Fruit fly (Drosophila melanogaster) whole organism, embryonic: Measurements from ENCODE around the gene Polr2I.

Source experiments
- Bdp1 ChIP-seq: fragments of 200-800 bp; sonication (Bioruptor generic); optimal IDR thresholded peaks from 3 replicates; lab custom pipeline; 2016; ENCODE audit warnings: missing biosample characterization, missing genetic modification characterization
- CG10366 ChIP-seq: fragments of 200-800 bp; sonication (Bioruptor generic); IDR thresholded peaks from 2 replicates; pipeline ENCODE4 v1.3.6; 2022; ENCODE audit warnings: missing biosample characterization, missing genetic modification characterization
- CG10565 ChIP-seq: fragments of 200-800 bp; sonication (Bioruptor generic); optimal IDR thresholded peaks from 3 replicates; lab custom pipeline; 2016; ENCODE audit warnings: missing biosample characterization, mild to moderate bottlenecking, missing genetic modification characterization
- CG11560 ChIP-seq: fragments of 200-800 bp; sonication (Bioruptor generic); IDR thresholded peaks from 3 replicates; pipeline ENCODE4 v1.3.6; 2022; ENCODE audit warnings: missing biosample characterization, missing genetic modification characterization
- CG11696 ChIP-seq: fragments of 200-800 bp; sonication (Bioruptor generic); IDR thresholded peaks from 2 replicates; pipeline ENCODE4 v1.3.6; 2022; ENCODE audit warnings: missing biosample characterization, missing genetic modification characterization
- CG12299 ChIP-seq: fragments of 200-800 bp; sonication (Bioruptor generic); optimal IDR thresholded peaks from 2 replicates; lab custom pipeline; 2018; ENCODE audit warnings: missing biosample characterization, mild to moderate bottlenecking, missing genetic modification characterization
- CG13624 ChIP-seq: fragments of 200-800 bp; sonication (Bioruptor generic); optimal IDR thresholded peaks from 2 replicates; lab custom pipeline; 2016; ENCODE audit warnings: missing biosample characterization, missing genetic modification characterization
- CG13894 ChIP-seq: fragments of 200-800 bp; sonication (Bioruptor generic); optimal IDR thresholded peaks from 3 replicates; lab custom pipeline; 2018; ENCODE audit warnings: missing biosample characterization, mild to moderate bottlenecking, missing genetic modification characterization, moderate library complexity
- CG14441 ChIP-seq: fragments of 200-800 bp; sonication (Bioruptor generic); IDR thresholded peaks from 2 replicates; pipeline ENCODE4 v1.3.6; 2022; ENCODE audit warnings: missing biosample characterization, missing genetic modification characterization
- CG14860 ChIP-seq: fragments of 200-800 bp; sonication (Bioruptor generic); IDR thresholded peaks from 3 replicates; pipeline ENCODE4 v1.3.6; 2022; ENCODE audit warnings: missing biosample characterization, missing genetic modification characterization; ENCODE audit not compliant: partially characterized antibody
- CG16863 ChIP-seq: fragments of 200-800 bp; sonication (Bioruptor generic); optimal IDR thresholded peaks from 3 replicates; lab custom pipeline; 2016; ENCODE audit warnings: missing biosample characterization, missing genetic modification characterization
- CG17612 ChIP-seq: fragments of 200-800 bp; sonication (Bioruptor generic); IDR thresholded peaks from 2 replicates; pipeline ENCODE4 v1.3.6; 2022; ENCODE audit warnings: missing biosample characterization, missing genetic modification characterization
- CG1832 ChIP-seq: fragments of 200-800 bp; sonication (Bioruptor generic); optimal IDR thresholded peaks from 2 replicates; lab custom pipeline; 2017; ENCODE audit warnings: missing biosample characterization, mild to moderate bottlenecking, missing genetic modification characterization, inconsistent platforms
- CG18476 ChIP-seq: fragments of 200-800 bp; sonication (Bioruptor generic); optimal IDR thresholded peaks from 2 replicates; lab custom pipeline; 2016; ENCODE audit warnings: missing biosample characterization, mild to moderate bottlenecking, missing genetic modification characterization
- CG3065 ChIP-seq: fragments of 200-800 bp; sonication (Bioruptor generic); optimal IDR thresholded peaks from 2 replicates; lab custom pipeline; 2016; ENCODE audit warnings: missing biosample characterization, missing genetic modification characterization
- CG3163 ChIP-seq: fragments of 200-800 bp; sonication (Bioruptor generic); optimal IDR thresholded peaks from 3 replicates; lab custom pipeline; 2016; ENCODE audit warnings: missing biosample characterization, missing genetic modification characterization
- CG33213 ChIP-seq: fragments of 200-800 bp; sonication (Bioruptor generic); optimal IDR thresholded peaks from 3 replicates; lab custom pipeline; 2016; ENCODE audit warnings: missing biosample characterization, missing genetic modification characterization
- CG3407 ChIP-seq: fragments of 200-800 bp; sonication (Bioruptor generic); optimal IDR thresholded peaks from 2 replicates; lab custom pipeline; 2018; ENCODE audit warnings: missing biosample characterization, mild to moderate bottlenecking, missing genetic modification characterization
- CG4854 ChIP-seq: fragments of 200-800 bp; sonication (Bioruptor generic); optimal IDR thresholded peaks from 2 replicates; lab custom pipeline; 2016; ENCODE audit warnings: missing biosample characterization, missing genetic modification characterization, inconsistent platforms
- CG6765 ChIP-seq: fragments of 200-800 bp; sonication (Bioruptor generic); optimal IDR thresholded peaks from 3 replicates; lab custom pipeline; 2017; ENCODE audit warnings: missing biosample characterization, mild to moderate bottlenecking, missing genetic modification characterization
- CG7987 ChIP-seq: fragments of 200-800 bp; sonication (Bioruptor generic); optimal IDR thresholded peaks from 2 replicates; lab custom pipeline; 2018; ENCODE audit warnings: missing biosample characterization, mild to moderate bottlenecking, missing genetic modification characterization, moderate library complexity
- Dip2 ChIP-seq: fragments of 200-800 bp; sonication (Bioruptor generic); IDR thresholded peaks from 2 replicates; pipeline ENCODE4 v1.3.6; 2022; ENCODE audit warnings: missing biosample characterization, missing genetic modification characterization
- Ets65A ChIP-seq: fragments of 200-800 bp; sonication (Bioruptor generic); peaks from one replicate; lab custom pipeline; 2016; ENCODE audit warnings: missing biosample characterization, missing genetic modification characterization
- H2.0 ChIP-seq: fragments of 200-800 bp; sonication (Bioruptor generic); IDR thresholded peaks from 2 replicates; pipeline ENCODE4 v1.3.6; 2022; ENCODE audit warnings: missing biosample characterization, missing genetic modification characterization
- HLH54F ChIP-seq: fragments of 200-800 bp; sonication (Bioruptor generic); optimal IDR thresholded peaks from 3 replicates; lab custom pipeline; 2016; ENCODE audit warnings: missing biosample characterization, missing genetic modification characterization
- HLHmδ ChIP-seq: fragments of 200-800 bp; sonication (Bioruptor generic); optimal IDR thresholded peaks from 2 replicates; lab custom pipeline; 2018; ENCODE audit warnings: missing biosample characterization, mild to moderate bottlenecking, missing genetic modification characterization, moderate library complexity
- Kr ChIP-seq: fragments of 200-800 bp; sonication (Bioruptor generic); optimal IDR thresholded peaks from 2 replicates; lab custom pipeline; 2017; ENCODE audit warnings: missing biosample characterization, mild to moderate bottlenecking, missing genetic modification characterization
- Poxn ChIP-seq: fragments of 200-800 bp; sonication (Bioruptor generic); IDR thresholded peaks from 2 replicates; pipeline ENCODE4 v1.3.6; 2022; ENCODE audit warnings: missing biosample characterization, missing genetic modification characterization
- Tbp ChIP-seq: fragments of >200 bp; optimal IDR thresholded peaks from 2 replicates; lab custom pipeline; 2018; ENCODE audit warnings: missing biosample characterization, missing genetic modification characterization
- bigmax ChIP-seq: fragments of 200-800 bp; sonication (Bioruptor generic); optimal IDR thresholded peaks from 2 replicates; lab custom pipeline; 2018; ENCODE audit warnings: missing biosample characterization, mild to moderate bottlenecking, missing genetic modification characterization
- btn ChIP-seq: fragments of 200-800 bp; sonication (Bioruptor generic); optimal IDR thresholded peaks from 2 replicates; lab custom pipeline; 2016; ENCODE audit warnings: missing biosample characterization, missing genetic modification characterization
- ci ChIP-seq: fragments of 200-800 bp; sonication (Bioruptor generic); IDR thresholded peaks from 3 replicates; pipeline ENCODE4 v1.3.6; 2022; ENCODE audit warnings: missing biosample characterization, missing genetic modification characterization
- cwo ChIP-seq: fragments of 200-800 bp; sonication (Bioruptor generic); optimal IDR thresholded peaks from 3 replicates; lab custom pipeline; 2017; ENCODE audit warnings: missing biosample characterization, missing genetic modification characterization, mild to moderate bottlenecking, moderate library complexity, missing genetic modification reagents
- danr ChIP-seq: fragments of 200-800 bp; sonication (Bioruptor generic); IDR thresholded peaks from 2 replicates; pipeline ENCODE4 v1.3.6; 2022; ENCODE audit warnings: missing biosample characterization, missing genetic modification characterization
- eve ChIP-seq, 2 experiments: fragments of >200 bp; optimal IDR thresholded peaks; 2 replicates each; lab custom pipeline; 2017; ENCODE audit warnings: missing biosample characterization in 2 of 2, missing genetic modification characterization in 2 of 2
- eyg ChIP-seq: fragments of 200-800 bp; sonication (Bioruptor generic); optimal IDR thresholded peaks from 3 replicates; lab custom pipeline; 2016; ENCODE audit warnings: missing biosample characterization, missing genetic modification characterization
- fd102C ChIP-seq: fragments of 200-800 bp; sonication (Bioruptor generic); optimal IDR thresholded peaks from 2 replicates; lab custom pipeline; 2018; ENCODE audit warnings: missing biosample characterization, mild to moderate bottlenecking, missing genetic modification characterization, moderate library complexity
- fd3F ChIP-seq: fragments of 200-800 bp; sonication (Bioruptor generic); optimal IDR thresholded peaks from 2 replicates; lab custom pipeline; 2018; ENCODE audit warnings: missing biosample characterization, mild to moderate bottlenecking, missing genetic modification characterization, moderate library complexity
- fd96Cb ChIP-seq: fragments of 200-800 bp; sonication (Bioruptor generic); optimal IDR thresholded peaks from 2 replicates; lab custom pipeline; 2018; ENCODE audit warnings: missing biosample characterization, mild to moderate bottlenecking, missing genetic modification characterization, moderate library complexity
- grn ChIP-seq: fragments of 200-800 bp; sonication (Bioruptor generic); optimal IDR thresholded peaks from 3 replicates; lab custom pipeline; 2017; ENCODE audit warnings: missing biosample characterization, missing genetic modification characterization
- ken ChIP-seq: fragments of 200-800 bp; sonication (Bioruptor generic); IDR thresholded peaks from 3 replicates; pipeline ENCODE4 v1.3.6; 2022; ENCODE audit warnings: missing biosample characterization, missing genetic modification characterization
- nerfin-2 ChIP-seq: fragments of 200-800 bp; sonication (Bioruptor generic); IDR thresholded peaks from 2 replicates; pipeline ENCODE4 v1.3.6; 2022; ENCODE audit warnings: missing biosample characterization, missing genetic modification characterization; ENCODE audit not compliant: partially characterized antibody
- otp ChIP-seq: fragments of 200-800 bp; sonication (Bioruptor generic); IDR thresholded peaks from 3 replicates; pipeline ENCODE4, ENCODE4 v1.3.6; 2022; ENCODE audit warnings: missing biosample characterization, missing genetic modification characterization
- p53 ChIP-seq: fragments of 200-800 bp; sonication (Bioruptor generic); optimal IDR thresholded peaks from 2 replicates; lab custom pipeline; 2016; ENCODE audit warnings: missing biosample characterization, missing genetic modification characterization
- peb ChIP-seq: fragments of 200-800 bp; sonication (Bioruptor generic); IDR thresholded peaks from 2 replicates; pipeline ENCODE4 v1.3.6; 2022; ENCODE audit warnings: missing biosample characterization, missing genetic modification characterization
- pzg ChIP-seq: fragments of 200-800 bp; sonication (Bioruptor generic); optimal IDR thresholded peaks from 3 replicates; lab custom pipeline; 2018; ENCODE audit warnings: missing biosample characterization, mild to moderate bottlenecking, missing genetic modification characterization, moderate library complexity
- run ChIP-seq: fragments of 200-800 bp; sonication (Bioruptor generic); optimal IDR thresholded peaks from 3 replicates; lab custom pipeline; 2018; ENCODE audit warnings: missing biosample characterization, mild to moderate bottlenecking, missing genetic modification characterization
- sim ChIP-seq: fragments of 200-800 bp; sonication (Bioruptor generic); IDR thresholded peaks from 2 replicates; pipeline ENCODE4 v1.3.6; 2022; ENCODE audit warnings: missing biosample characterization, missing genetic modification characterization
- sug ChIP-seq: fragments of 200-800 bp; optimal IDR thresholded peaks from 2 replicates; lab custom pipeline; 2019; ENCODE audit warnings: missing biosample characterization, mild to moderate bottlenecking, missing genetic modification characterization, moderate library complexity
- z ChIP-seq: fragments of 200-800 bp; sonication (Bioruptor generic); IDR thresholded peaks from 3 replicates; pipeline ENCODE4 v1.3.6; 2022; ENCODE audit warnings: missing biosample characterization, missing genetic modification characterization
- zen2 ChIP-seq: fragments of 200-800 bp; sonication (Bioruptor generic); IDR thresholded peaks from 3 replicates; pipeline ENCODE4 v1.3.6; 2022; ENCODE audit warnings: missing biosample characterization, missing genetic modification characterization; ENCODE audit not compliant: partially characterized antibody

Gene Polr2I

dm6 chr3R:14327472-14328104 is 18.7 kb downstream of the Polr2I start, which contains the start of gene spn-B (continued):
- TF ChIP-seq p53 (GFP tag; lab: Kevin White, UChicago), result no peak
- TF ChIP-seq ken (GFP tag; lab: Robert Waterston, UW), result 0 out of 3 replicates have a peak, but pooled peaks have one; percentile 3
- peak; percentile 55 for TF ChIP-seq Ets65A (GFP tag; lab: Kevin White, UChicago)
- peak; percentile 60 for TF ChIP-seq CG10366 (GFP tag; lab: Robert Waterston, UW)
- TF ChIP-seq CG14860, result no peak
- TF ChIP-seq CG3163 (GFP tag; lab: Kevin White, UChicago), result no peak
- TF ChIP-seq pzg (GFP tag; lab: Kevin White, UChicago), result no peak
- no peak for TF ChIP-seq z (GFP tag; lab: Robert Waterston, UW)
- TF ChIP-seq sim (GFP tag; lab: Robert Waterston, UW), result peak; percentile 66; the same call in 1 of the 2 replicates
- peak; percentile 2 for TF ChIP-seq eyg (GFP tag; lab: Kevin White, UChicago)
- peak; percentile 67 for TF ChIP-seq run
- TF ChIP-seq CG12299 (tag; lab: Kevin White, UChicago), result no peak
- TF ChIP-seq Bdp1 (GFP tag; lab: Kevin White, UChicago), result peak; percentile 40
- TF ChIP-seq H2.0 (GFP tag; lab: Robert Waterston, UW), result peak; percentile 66
- TF ChIP-seq CG17612, result peak; percentile 13; the same call in 1 of the 2 replicates
- no peak for TF ChIP-seq eve (GFP tag; optimal IDR thresholded peaks at IDR 0.05; lab: Kevin White, UChicago)
- no peak for TF ChIP-seq CG1832 (GFP tag; lab: Kevin White, UChicago)
- no peak for TF ChIP-seq CG10565
- TF ChIP-seq CG16863 (GFP tag; lab: Kevin White, UChicago), result peak; percentile 45
- TF ChIP-seq CG18476 (GFP tag; lab: Kevin White, UChicago), result peak; percentile 75
- TF ChIP-seq fd96Cb (tag; lab: Kevin White, UChicago), result peak; percentile 70
- TF ChIP-seq Tbp (GFP tag; lab: Kevin White, UChicago), result no peak
- TF ChIP-seq Poxn (GFP tag; lab: Robert Waterston, UW), result no peak
- TF ChIP-seq Kr (GFP tag; lab: Kevin White, UChicago), result no peak
- 0 out of 2 replicates have a peak, but pooled peaks have one; percentile 29 for TF ChIP-seq peb (GFP tag; lab: Robert Waterston, UW)
- peak; percentile 20 for TF ChIP-seq btn (GFP tag; lab: Kevin White, UChicago)
- no peak for TF ChIP-seq bigmax (GFP tag; lab: Kevin White, UChicago)
- TF ChIP-seq Dip2, result no peak
- peak; percentile 69 for TF ChIP-seq CG3407 (GFP tag; lab: Kevin White, UChicago)
- TF ChIP-seq CG11560 (tag; lab: Robert Waterston, UW), result no peak
- peak; percentile 67 for TF ChIP-seq CG14441 (GFP tag; lab: Robert Waterston, UW)
- TF ChIP-seq nerfin-2, result no peak
- no peak for TF ChIP-seq CG3065
- TF ChIP-seq HLHmδ (GFP tag; lab: Kevin White, UChicago), result no peak
- peak; percentile 65; the same call in 1 of the 3 replicates for TF ChIP-seq otp (GFP tag; lab: Robert Waterston, UW)
- no peak for TF ChIP-seq fd102C (GFP tag; lab: Kevin White, UChicago)
- TF ChIP-seq CG6765 (GFP tag; lab: Kevin White, UChicago), result peak; percentile 55
- peak; percentile 39 for TF ChIP-seq grn (GFP tag; lab: Kevin White, UChicago)
- no peak for TF ChIP-seq zen2 (GFP tag; lab: Robert Waterston, UW)
- peak; percentile 59 for TF ChIP-seq CG33213 (GFP tag; lab: Kevin White, UChicago)
- no peak for TF ChIP-seq CG11696 (GFP tag; lab: Robert Waterston, UW)
- TF ChIP-seq danr, result no peak
- peak; percentile 62 for TF ChIP-seq fd3F (GFP tag; lab: Kevin White, UChicago)
- TF ChIP-seq CG4854 (GFP tag; lab: Kevin White, UChicago), result peak; percentile 55
- no peak for TF ChIP-seq CG7987
- TF ChIP-seq HLH54F (GFP tag; lab: Kevin White, UChicago), result peak; percentile 47
- TF ChIP-seq CG13894, result peak; percentile 56
- TF ChIP-seq sug, result peak; percentile 57
- peak; percentile 85 for TF ChIP-seq ci
- TF ChIP-seq cwo (GFP tag; lab: Kevin White, UChicago), result peak; percentile 66
- peak; percentile 78 for TF ChIP-seq CG13624 (GFP tag; lab: Kevin White, UChicago)
